Fruit fly (Drosophila melanogaster) whole organism: ENCODE results near the gene CG6066.

ENCODE experiments used
- CG8478 ChIP-seq: fragments of >200 bp; optimal IDR thresholded peaks from 2 replicates; lab custom pipeline; 2018; ENCODE audit warnings: inconsistent platforms
- pan ChIP-seq: fragments of >200 bp; optimal IDR thresholded peaks from 2 replicates; lab custom pipeline; 2017
- usp ChIP-seq: fragments of >200 bp; optimal IDR thresholded peaks from 2 replicates; lab custom pipeline; 2017; ENCODE audit warnings: missing biosample characterization, missing genetic modification characterization, mixed read lengths

- no peak for TF ChIP-seq pan
- no peak for TF ChIP-seq usp
- TF ChIP-seq CG8478 (lab: Kevin White, UChicago), result no peak
These were observed 36.8 kb upstream of the CG6066 start for dm6 chr3R:27153062-27153878.
